Fruit fly (Drosophila melanogaster) whole organism, embryonic: ENCODE data around the gene kz.

Experiments
- BEAF-32 ChIP-seq: fragments of 200-800 bp; sonication (Bioruptor generic); optimal IDR thresholded peaks from 3 replicates; lab custom pipeline; 2017; ENCODE audit warnings: missing biosample characterization, missing genetic modification characterization, mild to moderate bottlenecking, moderate library complexity, missing genetic modification reagents
- Bdp1 ChIP-seq: fragments of 200-800 bp; sonication (Bioruptor generic); optimal IDR thresholded peaks from 3 replicates; lab custom pipeline; 2016; ENCODE audit warnings: missing biosample characterization, missing genetic modification characterization
- CG10321 ChIP-seq: fragments of 200-800 bp; sonication (Bioruptor generic); IDR thresholded peaks from 2 replicates; pipeline ENCODE4 v1.3.6; 2022; ENCODE audit warnings: missing biosample characterization, missing genetic modification characterization
- CG10366 ChIP-seq: fragments of 200-800 bp; sonication (Bioruptor generic); IDR thresholded peaks from 2 replicates; pipeline ENCODE4 v1.3.6; 2022; ENCODE audit warnings: missing biosample characterization, missing genetic modification characterization
- CG12391 ChIP-seq: fragments of 200-800 bp; sonication (Bioruptor generic); optimal IDR thresholded peaks from 3 replicates; lab custom pipeline; 2018; ENCODE audit warnings: missing biosample characterization, mild to moderate bottlenecking, missing genetic modification characterization, moderate library complexity
- CG12769 ChIP-seq: fragments of 200-800 bp; sonication (Bioruptor generic); optimal IDR thresholded peaks from 2 replicates; lab custom pipeline; 2019; ENCODE audit warnings: missing biosample characterization, mild to moderate bottlenecking, missing genetic modification characterization, moderate library complexity
- CG13775 ChIP-seq: fragments of 200-800 bp; sonication (Bioruptor generic); optimal IDR thresholded peaks from 3 replicates; lab custom pipeline; 2017; ENCODE audit warnings: missing biosample characterization, mild to moderate bottlenecking, missing genetic modification characterization
- CG15514 ChIP-seq: fragments of 200-800 bp; sonication (Bioruptor generic); optimal IDR thresholded peaks from 3 replicates; lab custom pipeline; 2017; ENCODE audit warnings: missing biosample characterization, missing genetic modification characterization, mild to moderate bottlenecking, moderate library complexity, missing genetic modification reagents
- CG15696 ChIP-seq: fragments of 200-800 bp; sonication (Bioruptor generic); optimal IDR thresholded peaks from 2 replicates; lab custom pipeline; 2019; ENCODE audit warnings: missing biosample characterization, mild to moderate bottlenecking, missing genetic modification characterization, moderate library complexity
- CG17186 ChIP-seq: fragments of 200-800 bp; sonication (Bioruptor generic); optimal IDR thresholded peaks from 3 replicates; lab custom pipeline; 2017; ENCODE audit warnings: missing biosample characterization, missing genetic modification reagents, missing genetic modification characterization
- CG18599 ChIP-seq: fragments of 200-800 bp; sonication (Bioruptor generic); optimal IDR thresholded peaks from 3 replicates; lab custom pipeline; 2017; ENCODE audit warnings: missing biosample characterization, missing genetic modification characterization, mild to moderate bottlenecking, moderate library complexity, missing genetic modification reagents
- CG2129 ChIP-seq: fragments of 200-800 bp; sonication (Bioruptor generic); IDR thresholded peaks from 2 replicates; pipeline ENCODE4 v1.3.6; 2022; ENCODE audit warnings: missing biosample characterization, missing genetic modification characterization; ENCODE audit not compliant: partially characterized antibody
- CG2202 ChIP-seq: fragments of 200-800 bp; sonication (Bioruptor generic); optimal IDR thresholded peaks from 2 replicates; lab custom pipeline; 2018; ENCODE audit warnings: missing biosample characterization, mild to moderate bottlenecking, missing genetic modification characterization
- CG3407 ChIP-seq: fragments of 200-800 bp; sonication (Bioruptor generic); optimal IDR thresholded peaks from 2 replicates; lab custom pipeline; 2018; ENCODE audit warnings: missing biosample characterization, mild to moderate bottlenecking, missing genetic modification characterization
- CG4360 ChIP-seq: fragments of 200-800 bp; sonication (Bioruptor generic); IDR thresholded peaks from 2 replicates; pipeline ENCODE4 v1.3.6; 2022; ENCODE audit warnings: missing biosample characterization, missing genetic modification characterization
- CG4854 ChIP-seq: fragments of 200-800 bp; sonication (Bioruptor generic); optimal IDR thresholded peaks from 2 replicates; lab custom pipeline; 2016; ENCODE audit warnings: missing biosample characterization, missing genetic modification characterization, inconsistent platforms
- CG5245 ChIP-seq: fragments of 200-800 bp; sonication (Bioruptor generic); optimal IDR thresholded peaks from 3 replicates; lab custom pipeline; 2016; ENCODE audit warnings: missing biosample characterization, missing genetic modification characterization
- CG6654 ChIP-seq: fragments of 200-800 bp; sonication (Bioruptor generic); optimal IDR thresholded peaks from 2 replicates; lab custom pipeline; 2017; ENCODE audit warnings: missing biosample characterization, mild to moderate bottlenecking, missing genetic modification characterization
- CG6765 ChIP-seq: fragments of 200-800 bp; sonication (Bioruptor generic); optimal IDR thresholded peaks from 3 replicates; lab custom pipeline; 2017; ENCODE audit warnings: missing biosample characterization, mild to moderate bottlenecking, missing genetic modification characterization
- CG8478 ChIP-seq: fragments of >200 bp; optimal IDR thresholded peaks from 2 replicates; lab custom pipeline; 2018
- CG8944 ChIP-seq: fragments of 200-800 bp; sonication (Bioruptor generic); optimal IDR thresholded peaks from 3 replicates; lab custom pipeline; 2016; ENCODE audit warnings: missing biosample characterization, missing genetic modification characterization
- CrebB ChIP-seq: fragments of 200-800 bp; sonication (Bioruptor generic); optimal IDR thresholded peaks from 3 replicates; lab custom pipeline; 2018; ENCODE audit warnings: missing biosample characterization, mild to moderate bottlenecking, missing genetic modification characterization
- Dad ChIP-seq: fragments of 200-800 bp; sonication (Bioruptor generic); optimal IDR thresholded peaks from 3 replicates; lab custom pipeline; 2016; ENCODE audit warnings: missing biosample characterization, missing genetic modification characterization
- Deaf1 ChIP-seq: fragments of 200-800 bp; optimal IDR thresholded peaks from 3 replicates; lab custom pipeline; 2019; ENCODE audit warnings: missing biosample characterization, mild to moderate bottlenecking, missing genetic modification characterization, moderate library complexity
- Dref ChIP-seq: fragments of 200-800 bp; sonication (Bioruptor generic); IDR thresholded peaks from 2 replicates; pipeline ENCODE4 v1.3.6; 2022; ENCODE audit warnings: missing biosample characterization, missing genetic modification characterization
- Fer1 ChIP-seq: fragments of 200-800 bp; sonication (Bioruptor generic); optimal IDR thresholded peaks from 2 replicates; lab custom pipeline; 2017; ENCODE audit warnings: missing biosample characterization, mild to moderate bottlenecking, missing genetic modification characterization
- Fer3 ChIP-seq: fragments of 200-800 bp; sonication (Bioruptor generic); optimal IDR thresholded peaks from 2 replicates; lab custom pipeline; 2018; ENCODE audit warnings: missing biosample characterization, mild to moderate bottlenecking, missing genetic modification characterization, moderate library complexity
- Hmr ChIP-seq: fragments of 200-800 bp; sonication (Bioruptor generic); optimal IDR thresholded peaks from 3 replicates; lab custom pipeline; 2017; ENCODE audit warnings: mild to moderate bottlenecking, missing biosample characterization, missing genetic modification reagents, missing genetic modification characterization
- Jarid2 ChIP-seq: fragments of 200-800 bp; sonication (Bioruptor generic); optimal IDR thresholded peaks from 3 replicates; lab custom pipeline; 2017; ENCODE audit warnings: mild to moderate bottlenecking, missing biosample characterization, missing genetic modification reagents, missing genetic modification characterization
- Med ChIP-seq: fragments of 200-800 bp; sonication (Bioruptor generic); peaks from one replicate; lab custom pipeline; 2016; ENCODE audit warnings: missing biosample characterization, missing genetic modification characterization, mild to moderate bottlenecking, inconsistent platforms, moderate library complexity
- Neu2 ChIP-seq: fragments of 200-800 bp; sonication (Bioruptor generic); optimal IDR thresholded peaks from 3 replicates; lab custom pipeline; 2016; ENCODE audit warnings: missing biosample characterization, missing genetic modification characterization, borderline replicate concordance
- Nf-YB ChIP-seq: fragments of 200-800 bp; sonication (Bioruptor generic); optimal IDR thresholded peaks from 3 replicates; lab custom pipeline; 2019; ENCODE audit warnings: missing biosample characterization, mild to moderate bottlenecking, missing genetic modification characterization, moderate library complexity
- Nf-YC ChIP-seq: fragments of 200-800 bp; optimal IDR thresholded peaks from 3 replicates; lab custom pipeline; 2019; ENCODE audit warnings: missing biosample characterization, mild to moderate bottlenecking, missing genetic modification characterization, moderate library complexity
- Side ChIP-seq: fragments of 200-800 bp; sonication (Bioruptor generic); optimal IDR thresholded peaks from 2 replicates; lab custom pipeline; 2016; ENCODE audit warnings: missing biosample characterization, missing genetic modification characterization
- TFAM ChIP-seq: fragments of 200-800 bp; sonication (Bioruptor generic); optimal IDR thresholded peaks from 2 replicates; lab custom pipeline; 2017; ENCODE audit warnings: missing biosample characterization, missing genetic modification characterization, inconsistent platforms
- cad ChIP-seq: fragments of >200 bp; optimal IDR thresholded peaks from 2 replicates; lab custom pipeline; 2017; ENCODE audit warnings: missing biosample characterization, missing genetic modification characterization
- chinmo ChIP-seq: fragments of 200-800 bp; sonication (Bioruptor generic); IDR thresholded peaks from 4 replicates; pipeline ENCODE4 v1.3.6; 2022; ENCODE audit warnings: missing biosample characterization, missing genetic modification characterization; ENCODE audit not compliant: partially characterized antibody
- fru ChIP-seq: fragments of >200 bp; optimal IDR thresholded peaks from 2 replicates; lab custom pipeline; 2017
- gcm2 ChIP-seq: fragments of 200-800 bp; sonication (Bioruptor generic); optimal IDR thresholded peaks from 2 replicates; lab custom pipeline; 2016; ENCODE audit warnings: missing biosample characterization, missing genetic modification characterization
- ind ChIP-seq: fragments of 200-800 bp; sonication (Bioruptor generic); optimal IDR thresholded peaks from 3 replicates; lab custom pipeline; 2016; ENCODE audit warnings: missing biosample characterization, missing genetic modification characterization
- insv ChIP-seq, 2 experiments: fragments of 200-800 bp; sonication (Bioruptor generic); optimal IDR thresholded peaks; 3 replicates each; lab custom pipeline; 2016 to 2018; ENCODE audit warnings: missing biosample characterization in 2 of 2, missing genetic modification characterization in 2 of 2
- kay ChIP-seq: fragments of 200-800 bp; sonication (Bioruptor generic); optimal IDR thresholded peaks from 2 replicates; lab custom pipeline; 2016; ENCODE audit warnings: missing biosample characterization, missing genetic modification characterization
- lab ChIP-seq: fragments of 200-800 bp; sonication (Bioruptor generic); optimal IDR thresholded peaks from 3 replicates; lab custom pipeline; 2017; ENCODE audit warnings: missing biosample characterization, missing genetic modification characterization, mild to moderate bottlenecking, moderate library complexity, missing genetic modification reagents
- nerfin-2 ChIP-seq: fragments of 200-800 bp; sonication (Bioruptor generic); IDR thresholded peaks from 2 replicates; pipeline ENCODE4 v1.3.6; 2022; ENCODE audit warnings: missing biosample characterization, missing genetic modification characterization; ENCODE audit not compliant: partially characterized antibody
- phol ChIP-seq: fragments of 200-800 bp; sonication (Bioruptor generic); optimal IDR thresholded peaks from 3 replicates; lab custom pipeline; 2018; ENCODE audit warnings: missing biosample characterization, mild to moderate bottlenecking, missing genetic modification characterization, moderate library complexity
- pita ChIP-seq: fragments of 200-800 bp; sonication (Bioruptor generic); optimal IDR thresholded peaks from 2 replicates; lab custom pipeline; 2017; ENCODE audit warnings: missing biosample characterization, mild to moderate bottlenecking, missing genetic modification characterization
- ro ChIP-seq: fragments of 200-800 bp; sonication (Bioruptor generic); IDR thresholded peaks from 2 replicates; pipeline ENCODE4 v1.3.6; 2022; ENCODE audit warnings: missing biosample characterization, missing genetic modification characterization
- sob ChIP-seq: fragments of 200-800 bp; sonication (Bioruptor generic); IDR thresholded peaks from 2 replicates; pipeline ENCODE4 v1.3.6; 2022; ENCODE audit warnings: missing biosample characterization, missing genetic modification characterization
- tll ChIP-seq, 2 experiments: fragments of 200-800 bp in 1 of 2; fragments of >200 bp in 1 of 2; sonication (Bioruptor generic) in 1 of 2; optimal IDR thresholded peaks; 2 replicates each; lab custom pipeline; 2017 to 2019; ENCODE audit warnings: missing biosample characterization in 2 of 2, missing genetic modification characterization in 2 of 2, mild to moderate bottlenecking in 1 of 2, moderate library complexity in 1 of 2
- twi ChIP-seq: fragments of 200-800 bp; optimal IDR thresholded peaks from 2 replicates; lab custom pipeline; 2019; ENCODE audit warnings: missing biosample characterization, mild to moderate bottlenecking, missing genetic modification characterization, moderate library complexity
- unc-4 ChIP-seq: fragments of 200-800 bp; sonication (Bioruptor generic); IDR thresholded peaks from 2 replicates; pipeline ENCODE4 v1.3.6; 2022; ENCODE audit warnings: missing biosample characterization, missing genetic modification characterization; ENCODE audit not compliant: partially characterized antibody

kz gene

DNA sequence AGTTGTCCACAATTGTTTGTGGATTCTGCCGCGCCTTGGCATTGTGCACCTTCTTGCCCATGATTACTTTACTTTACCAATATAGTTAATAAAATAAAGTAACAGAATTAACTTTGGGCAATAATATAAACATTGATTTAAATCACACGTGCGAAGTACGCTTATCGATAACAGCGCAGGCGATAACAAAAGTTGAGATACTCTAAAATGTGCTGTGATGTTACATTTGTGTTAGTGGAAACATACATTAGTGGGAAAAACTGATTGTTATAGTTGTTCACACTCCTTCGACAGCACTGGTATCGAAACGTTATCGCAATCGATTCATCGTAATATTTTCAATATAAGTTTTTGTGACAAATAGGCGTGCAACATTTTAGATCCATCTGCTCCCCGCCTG lies at the start of gene kz (continued):
- no peak for TF ChIP-seq ro
- no peak for TF ChIP-seq CG8478 (lab: Kevin White, UChicago)
- TF ChIP-seq lab (GFP tag; lab: Kevin White, UChicago) = no peak
- peak; percentile 75 for TF ChIP-seq unc-4
- no peak for TF ChIP-seq tll (GFP tag; optimal IDR thresholded peaks at IDR 0.05; lab: Kevin White, UChicago)
- TF ChIP-seq CG4360 = no peak
- no peak for TF ChIP-seq cad (GFP tag; lab: Kevin White, UChicago)
- TF ChIP-seq sob = peak; percentile 38; the same call in 1 of the 2 replicates
- peak; percentile 74 for TF ChIP-seq CG15514 (GFP tag; lab: Kevin White, UChicago)
- no peak for TF ChIP-seq CG4854 (GFP tag; lab: Kevin White, UChicago)
- peak; percentile 34 for TF ChIP-seq phol (tag; lab: Kevin White, UChicago)
- TF ChIP-seq CrebB (tag; lab: Kevin White, UChicago) = no peak
- no peak for TF ChIP-seq Fer3 (tag; lab: Kevin White, UChicago)
- no peak for TF ChIP-seq pita (GFP tag; lab: Kevin White, UChicago)
- TF ChIP-seq Dad (GFP tag; lab: Kevin White, UChicago) = no peak
- no peak for TF ChIP-seq CG15696 (tag; lab: Kevin White, UChicago)
- TF ChIP-seq kay (GFP tag; lab: Kevin White, UChicago) = no peak
- no peak for TF ChIP-seq CG3407 (GFP tag; lab: Kevin White, UChicago)
- TF ChIP-seq ind (GFP tag; lab: Kevin White, UChicago) = no peak
- peak; percentile 76 for TF ChIP-seq BEAF-32
- TF ChIP-seq CG6654 (GFP tag; lab: Kevin White, UChicago) = no peak
- TF ChIP-seq gcm2 (GFP tag; lab: Kevin White, UChicago) = no peak
- TF ChIP-seq CG17186 (GFP tag; lab: Kevin White, UChicago) = peak; percentile 50
- no peak for TF ChIP-seq CG2202 (tag; lab: Kevin White, UChicago)
- TF ChIP-seq Bdp1 = no peak
- TF ChIP-seq Fer1 = no peak
- 0 out of 2 replicates have a peak, but pooled peaks have one; percentile 21 for TF ChIP-seq CG2129 (GFP tag; lab: Robert Waterston, UW)
- TF ChIP-seq CG10366 = no peak
- peak; percentile 77 for TF ChIP-seq Med (GFP tag; lab: Kevin White, UChicago)
- TF ChIP-seq fru = no peak
- no peak for TF ChIP-seq CG12769
- no peak for TF ChIP-seq Deaf1 (tag; lab: Kevin White, UChicago)
- no peak for TF ChIP-seq CG18599 (GFP tag; lab: Kevin White, UChicago)
- TF ChIP-seq CG12391 = no peak
- TF ChIP-seq chinmo = peak; percentile 97
- no peak for TF ChIP-seq Nf-YB
- peak; percentile 97 for TF ChIP-seq Dref
- no peak for TF ChIP-seq Side (GFP tag; lab: Kevin White, UChicago)
- no peak for TF ChIP-seq CG8944 (GFP tag; lab: Kevin White, UChicago)
- TF ChIP-seq CG13775 = no peak
- TF ChIP-seq CG10321 = no peak
- TF ChIP-seq twi (tag; lab: Kevin White, UChicago) = no peak
- no peak for TF ChIP-seq Jarid2 (GFP tag; lab: Kevin White, UChicago)
- no peak for TF ChIP-seq Nf-YC
- peak; percentile 100 for TF ChIP-seq nerfin-2
- TF ChIP-seq TFAM (GFP tag; lab: Kevin White, UChicago) = no peak
- no peak for TF ChIP-seq Hmr (GFP tag; lab: Kevin White, UChicago)
- no peak for TF ChIP-seq insv (GFP tag; optimal IDR thresholded peaks at IDR 0.05; lab: Kevin White, UChicago)
- no peak for TF ChIP-seq CG5245 (GFP tag; lab: Kevin White, UChicago)
- TF ChIP-seq CG6765 = no peak
- TF ChIP-seq Neu2 (GFP tag; lab: Kevin White, UChicago) = no peak
